Fruit fly (Drosophila melanogaster): ENCODE measurements around the gene CG5885.

The CG5885 gene

dm6 chr2L:9947265-9947664 lies 29.1 kb upstream of the CG5885 start, which contains the start of gene CG5853 (continued):
- TF ChIP-seq CG4730 (GFP tag; IDR thresholded peaks at IDR 0.05) (no peak), E2f2 (GFP tag; IDR thresholded peaks at IDR 0.05) (no peak), grn (GFP tag; optimal IDR thresholded peaks at IDR 0.05) (peak; percentile 10), gem (tag; optimal IDR thresholded peaks at IDR 0.05) (no peak), fd96Cb (tag; optimal IDR thresholded peaks at IDR 0.05) (no peak), emc (GFP tag; optimal IDR thresholded peaks at IDR 0.05) (no peak), CG10274 (GFP tag; optimal IDR thresholded peaks at IDR 0.05) (no peak), CG10979 (tag; optimal IDR thresholded peaks at IDR 0.05) (no peak), CG12236 (GFP tag; optimal IDR thresholded peaks at IDR 0.05) (no peak), CG1233 (GFP tag; optimal IDR thresholded peaks at IDR 0.05) (no peak), dan (GFP tag; IDR thresholded peaks at IDR 0.05) (no peak), aop (GFP tag; IDR thresholded peaks at IDR 0.05) (no peak), twi (tag; optimal IDR thresholded peaks at IDR 0.05) (no peak), sens-2 (GFP tag; IDR thresholded peaks at IDR 0.05) (no peak), zfh1 (GFP tag; IDR thresholded peaks at IDR 0.05) (no peak), CG1602 (GFP tag; optimal IDR thresholded peaks at IDR 0.05) (no peak), al (GFP tag; IDR thresholded peaks at IDR 0.05) (no peak), pzg (GFP tag; optimal IDR thresholded peaks at IDR 0.05) (peak; percentile 11), kay (GFP tag; optimal IDR thresholded peaks at IDR 0.05) (no peak), CrebB (tag; optimal IDR thresholded peaks at IDR 0.05) (peak; percentile 0), CG6689 (GFP tag; IDR thresholded peaks at IDR 0.05) (no peak), CG3065 (GFP tag; optimal IDR thresholded peaks at IDR 0.05) (no peak), CG3847 (GFP tag; IDR thresholded peaks at IDR 0.05) (no peak), CkIIα-i1 (GFP tag; IDR thresholded peaks at IDR 0.05) (no peak), CG34224 (GFP tag; IDR thresholded peaks at IDR 0.05; ENCODE audit: partially characterized antibody) (no peak), CG43689 (GFP tag; IDR thresholded peaks at IDR 0.05) (no peak), Elba2 (GFP tag; optimal IDR thresholded peaks at IDR 0.05) (no peak), Chrac-16 (GFP tag; optimal IDR thresholded peaks at IDR 0.05) (no peak), sug (tag; optimal IDR thresholded peaks at IDR 0.05) (peak; percentile 76), Atf-2 (GFP tag; optimal IDR thresholded peaks at IDR 0.05) (no peak), CG9215 (GFP tag; IDR thresholded peaks at IDR 0.05) (no peak), CG2712 (tag; optimal IDR thresholded peaks at IDR 0.05) (no peak), pnt (GFP tag; optimal IDR thresholded peaks at IDR 0.05) (no peak), CG2129 (GFP tag; IDR thresholded peaks at IDR 0.05; ENCODE audit: partially characterized antibody) (no peak), fd64A (GFP tag; optimal IDR thresholded peaks at IDR 0.05) (no peak), ci (GFP tag; IDR thresholded peaks at IDR 0.05) (peak; percentile 62), CG12299 (tag; optimal IDR thresholded peaks at IDR 0.05) (no peak), hb (GFP tag; IDR thresholded peaks at IDR 0.05; ENCODE audit: partially characterized antibody) (no peak), CG33213 (GFP tag; optimal IDR thresholded peaks at IDR 0.05) (no peak), Abd-B (GFP tag; optimal IDR thresholded peaks at IDR 0.05) (no peak), tin (GFP tag; optimal IDR thresholded peaks at IDR 0.05) (no peak), psq (GFP tag; optimal IDR thresholded peaks at IDR 0.05) (no peak), CG17385 (GFP tag; optimal IDR thresholded peaks at IDR 0.05) (no peak), klu (GFP tag; IDR thresholded peaks at IDR 0.05) (no peak), her (GFP tag; optimal IDR thresholded peaks at IDR 0.05) (no peak), Xbp1 (GFP tag; optimal IDR thresholded peaks at IDR 0.05) (no peak), lmd (GFP tag; IDR thresholded peaks at IDR 0.05) (no peak), crp (GFP tag; optimal IDR thresholded peaks at IDR 0.05) (no peak), CG11696 (GFP tag; IDR thresholded peaks at IDR 0.05) (no peak), pita (GFP tag; optimal IDR thresholded peaks at IDR 0.05) (no peak), HHEX (GFP tag; optimal IDR thresholded peaks at IDR 0.05) (peak; percentile 13), row (GFP tag; IDR thresholded peaks at IDR 0.05) (no peak; the same call in 2 of the 3 replicates), gsb (GFP tag; IDR thresholded peaks at IDR 0.05) (no peak)
